Worm (Caenorhabditis elegans): Measurements from ENCODE around the gene ugt-49.

Gene ugt-49

ce11 chrV:10387412-10387811, 15.3 kb downstream of the ugt-49 start:
- TF ChIP-seq nhr-20 (tag; optimal IDR thresholded peaks at IDR 0.05) = peak; percentile 35
- TF ChIP-seq lin-14 (GFP tag; optimal IDR thresholded peaks at IDR 0.05) = peak; percentile 57
- no peak for TF ChIP-seq zag-1 (tag; optimal IDR thresholded peaks at IDR 0.05)
- no peak for TF ChIP-seq ceh-63 (GFP tag; optimal IDR thresholded peaks at IDR 0.05)
- peak; percentile 47 to 85 (median 66) for TF ChIP-seq elt-3 (tag; optimal IDR thresholded peaks at IDR 0.05)
- TF ChIP-seq blmp-1 (tag; optimal IDR thresholded peaks at IDR 0.05) = peak; percentile 29
- peak; percentile 32; the same call in 1 of the 2 replicates for TF ChIP-seq grh-1 (GFP tag; IDR thresholded peaks at IDR 0.05)
- peak; percentile 86 for TF ChIP-seq nhr-85 (tag)
- peak in 1 of 2 experiments; percentile 5 for TF ChIP-seq lsy-2 (tag; optimal IDR thresholded peaks at IDR 0.05)

- peak; percentile 61 for TF ChIP-seq nhr-85 (tag)
- TF ChIP-seq irx-1 (tag; optimal IDR thresholded peaks at IDR 0.05) = no peak
- TF ChIP-seq unc-98 (GFP tag; IDR thresholded peaks at IDR 0.05) = no peak
Measured at ce11 chrV:10388318-10388717, 16.2 kb downstream of the ugt-49 start, which contains the start of gene AC3.5. TSS of gene AC3.5 (plus strand) at chrV:10388527.

- TF ChIP-seq ceh-63 (GFP tag; optimal IDR thresholded peaks at IDR 0.05) = peak; percentile 36
- no peak for TF ChIP-seq pag-3 (tag; optimal IDR thresholded peaks at IDR 0.05; ENCODE audit: borderline replicate concordance, insufficient read depth)
- TF ChIP-seq nhr-76 (tag; optimal IDR thresholded peaks at IDR 0.05) = no peak
Measured at ce11 chrV:10393708-10394107, 21.6 kb downstream of the ugt-49 start.

ce11 chrV:10395173-10395766, 23.1 kb downstream of the ugt-49 start, which contains the start of the genes col-151 and ugt-1:
TSS of gene col-151 (minus strand) at chrV:10395223.
TSS of gene ugt-1 (plus strand) at chrV:10395663.
- TF ChIP-seq zip-4 (GFP tag; optimal IDR thresholded peaks at IDR 0.05) (no peak), mep-1 (tag; optimal IDR thresholded peaks at IDR 0.05) (no peak), lir-3 (tag; optimal IDR thresholded peaks at IDR 0.05; ENCODE audit: poor library complexity) (no peak), nhr-28 (tag; optimal IDR thresholded peaks at IDR 0.05) (no peak), elt-3 (tag; optimal IDR thresholded peaks at IDR 0.05) (no peak), dsc-1 (tag; optimal IDR thresholded peaks at IDR 0.05) (no peak), nhr-11 (tag; optimal IDR thresholded peaks at IDR 0.05) (no peak), aly-2 (tag; optimal IDR thresholded peaks at IDR 0.05) (no peak), ama-1 (optimal IDR thresholded peaks at IDR 0.05) (no peak), nhr-71 (tag; optimal IDR thresholded peaks at IDR 0.05) (no peak), elt-2 (tag; optimal IDR thresholded peaks at IDR 0.05) (no peak), mab-9 (GFP tag; IDR thresholded peaks at IDR 0.05) (no peak), nhr-12 (tag; optimal IDR thresholded peaks at IDR 0.05) (no peak), zag-1 (tag; optimal IDR thresholded peaks at IDR 0.05) (no peak), unc-86 (tag; optimal IDR thresholded peaks at IDR 0.05) (no peak), egl-27 (tag; optimal IDR thresholded peaks at IDR 0.05) (no peak), nhr-237 (tag; optimal IDR thresholded peaks at IDR 0.05) (no peak), unc-130 (tag; optimal IDR thresholded peaks at IDR 0.05) (no peak)

ce11 chrV:10398431-10398830, 26.3 kb downstream of the ugt-49 start, which contains the start of gene ugt-2:
TSS of gene ugt-2 (plus strand) at chrV:10398801.
- peak; percentile 54 for TF ChIP-seq nhr-85 (tag)
- peak in 1 of 2 experiments; percentile 37 for TF ChIP-seq lin-35 (GFP tag; optimal IDR thresholded peaks at IDR 0.05)
- no peak for TF ChIP-seq fkh-10 (GFP tag; optimal IDR thresholded peaks at IDR 0.05)
- TF ChIP-seq nhr-20 (tag; optimal IDR thresholded peaks at IDR 0.05) = peak; percentile 33
- TF ChIP-seq elt-3 (tag; optimal IDR thresholded peaks at IDR 0.05) = peak in 1 of 6 experiments; percentile 0
- TF ChIP-seq nhr-77 (tag; optimal IDR thresholded peaks at IDR 0.05) = no peak
- peak; percentile 46 for TF ChIP-seq elt-2 (tag; optimal IDR thresholded peaks at IDR 0.05)
- peak; percentile 22 for TF ChIP-seq lin-14 (GFP tag; optimal IDR thresholded peaks at IDR 0.05)
- TF ChIP-seq lir-3 (tag; optimal IDR thresholded peaks at IDR 0.05; ENCODE audit: poor library complexity) = peak; percentile 8
- TF ChIP-seq C16A3.4 (tag; optimal IDR thresholded peaks at IDR 0.05) = no peak
- no peak for TF ChIP-seq ces-1 (GFP tag; optimal IDR thresholded peaks at IDR 0.05)

Measured in whole organism, L1 larva.